Worm (Caenorhabditis elegans): ENCODE measurements around the gene ttm-1.

The ttm-1 gene

DNA sequence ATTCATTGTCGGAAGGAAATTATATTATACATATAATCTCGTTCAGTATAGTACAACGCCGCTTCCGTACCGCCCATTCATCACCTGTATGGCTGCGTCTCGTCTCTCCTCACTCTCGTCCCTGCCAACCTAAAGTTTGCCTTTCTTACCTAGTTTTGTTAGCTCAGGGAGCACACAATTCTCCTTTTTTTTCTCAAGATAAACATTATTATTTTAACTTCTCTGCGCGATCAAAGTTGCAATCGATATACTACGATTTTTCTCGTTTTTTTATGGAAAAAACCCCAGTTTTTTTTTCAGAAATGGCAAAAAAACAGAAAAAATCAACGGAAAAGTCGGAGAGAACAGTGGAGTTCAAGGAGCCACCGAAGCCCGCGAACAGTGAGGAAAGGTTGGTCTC lies 32.4 kb downstream of the ttm-1 start, which contains the start of gene epg-3:
Gene epg-3 (plus strand): TSS at position 301 of the 400 bp plus-strand sequence.
- TF ChIP-seq snpc-3.4 (tag; optimal IDR thresholded peaks at IDR 0.05) = no peak
- TF ChIP-seq F10E7.11 (tag; optimal IDR thresholded peaks at IDR 0.05) = no peak
- no peak for TF ChIP-seq rpc-1 (optimal IDR thresholded peaks at IDR 0.05)
- no peak for TF ChIP-seq rpc-1 (tag; optimal IDR thresholded peaks at IDR 0.05)

DNA sequence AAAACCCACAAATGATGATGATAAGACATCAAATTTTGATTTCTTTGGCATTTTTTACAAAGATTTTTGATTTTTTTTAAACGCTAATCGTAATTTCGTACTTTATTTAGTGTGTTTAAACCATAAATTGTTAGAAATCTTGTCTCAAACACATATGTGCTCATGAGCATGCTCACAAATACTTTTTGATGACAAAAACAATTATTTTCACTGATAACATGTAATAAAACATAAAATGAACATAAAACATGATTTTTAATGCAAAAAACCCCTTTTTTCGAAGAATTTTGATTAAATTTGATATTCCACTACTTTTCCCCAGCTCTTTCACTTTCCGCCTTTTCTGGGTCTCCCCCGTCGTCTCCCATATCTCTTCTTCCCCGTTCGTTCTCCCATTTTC lies 34.0 kb downstream of the ttm-1 start:
- TF ChIP-seq somi-1 (GFP tag; optimal IDR thresholded peaks at IDR 0.05) (no peak), ccch-3 (GFP tag; optimal IDR thresholded peaks at IDR 0.05) (no peak), bed-2 (GFP tag; IDR thresholded peaks at IDR 0.05) (no peak), T07F8.4 (tag; optimal IDR thresholded peaks at IDR 0.05) (no peak), lin-54 (GFP tag; optimal IDR thresholded peaks at IDR 0.05) (no peak), B0336.3 (GFP tag; IDR thresholded peaks at IDR 0.05) (no peak), mes-4 (tag; optimal IDR thresholded peaks at IDR 0.05) (no peak), lsy-27 (tag; optimal IDR thresholded peaks at IDR 0.05; ENCODE audit: borderline replicate concordance, insufficient read depth) (no peak), K12H6.12 (tag; optimal IDR thresholded peaks at IDR 0.05) (no peak), pbrm-1 (GFP tag; IDR thresholded peaks at IDR 0.05) (no peak), tlf-1 (GFP tag; optimal IDR thresholded peaks at IDR 0.05) (no peak), cebp-1 (GFP tag; IDR thresholded peaks at IDR 0.05) (no peak), cebp-1 (tag; optimal IDR thresholded peaks at IDR 0.05) (no peak), hlh-26 (GFP tag; conservative IDR thresholded peaks at IDR 0.05) (no peak), egrh-3 (GFP tag; IDR thresholded peaks at IDR 0.05) (no peak), pha-4 (tag; optimal IDR thresholded peaks at IDR 0.05) (no peak), T26A5.8 (tag; optimal IDR thresholded peaks at IDR 0.05) (no peak)

DNA sequence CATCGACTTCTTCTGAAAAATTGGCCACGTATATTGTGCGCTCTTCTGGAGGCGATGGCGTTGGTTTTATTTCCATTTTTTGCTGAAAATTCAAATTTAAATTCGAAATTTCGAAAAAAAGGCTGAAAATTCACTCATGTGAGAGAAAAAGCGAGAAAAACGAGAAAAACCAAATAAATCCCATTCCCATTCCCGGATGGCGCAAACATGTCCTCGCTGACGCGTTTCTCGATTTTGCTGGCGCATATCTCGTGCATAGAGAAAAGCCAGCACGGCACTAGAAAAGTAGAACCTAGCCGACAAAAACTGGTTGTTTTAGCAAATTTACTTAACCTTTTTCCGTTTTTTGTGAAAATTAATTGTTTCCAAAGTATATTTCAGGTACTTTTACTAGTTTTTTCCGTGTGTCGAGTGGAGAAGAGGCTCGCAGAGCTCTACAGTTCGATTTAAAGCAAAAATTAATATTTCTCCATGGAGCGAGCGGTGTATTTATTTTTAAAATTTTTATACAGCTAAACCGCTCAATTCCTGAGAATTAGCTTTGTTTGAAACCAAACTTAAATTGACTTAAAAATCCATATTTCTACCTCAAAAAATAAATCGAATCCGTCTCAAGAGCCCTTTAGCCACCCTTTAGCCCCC lies 34.9 kb downstream of the ttm-1 start, which contains the start of gene rbm-7:
Gene rbm-7 (minus strand): TSS at position 82 of the 642 bp plus-strand sequence.
- TF ChIP-seq ztf-3 (GFP tag; optimal IDR thresholded peaks at IDR 0.05) (no peak), nfyb-1 (GFP tag; IDR thresholded peaks at IDR 0.05) (peak; percentile 49; the same call in 1 of the 2 replicates), ztf-25 (GFP tag; IDR thresholded peaks at IDR 0.05) (no peak), ceh-100 (GFP tag; IDR thresholded peaks at IDR 0.05) (peak; percentile 44; the same call in 1 of the 2 replicates), tlf-1 (GFP tag; optimal IDR thresholded peaks at IDR 0.05) (peak; percentile 37), B0336.3 (GFP tag; IDR thresholded peaks at IDR 0.05) (no peak), egl-44 (GFP tag; IDR thresholded peaks at IDR 0.05) (no peak), gei-17 (GFP tag; optimal IDR thresholded peaks at IDR 0.05) (no peak), F33H1.4 (GFP tag; IDR thresholded peaks at IDR 0.05) (peak; percentile 51; the same call in 1 of the 2 replicates), hsf-1 (GFP tag; IDR thresholded peaks at IDR 0.05) (0 out of 2 replicates have a peak, but pooled peaks have one; percentile 21), ekl-4 (GFP tag; IDR thresholded peaks at IDR 0.05) (no peak), rpc-1 (optimal IDR thresholded peaks at IDR 0.05) (no peak), rpc-1 (tag; optimal IDR thresholded peaks at IDR 0.05) (no peak), T26A5.8 (tag; optimal IDR thresholded peaks at IDR 0.05) (no peak), egrh-3 (GFP tag; IDR thresholded peaks at IDR 0.05) (no peak), hmg-20 (GFP tag; IDR thresholded peaks at IDR 0.05) (no peak), ztf-26 (tag; optimal IDR thresholded peaks at IDR 0.05) (peak; percentile 68), nhr-90 (tag; optimal IDR thresholded peaks at IDR 0.05) (no peak), hlh-26 (GFP tag; conservative IDR thresholded peaks at IDR 0.05) (no peak), ets-4 (GFP tag; optimal IDR thresholded peaks at IDR 0.05) (no peak), chd-7 (tag; optimal IDR thresholded peaks at IDR 0.05) (no peak), B0019.2 (GFP tag; conservative IDR thresholded peaks at IDR 0.05) (no peak), lsy-27 (tag; optimal IDR thresholded peaks at IDR 0.05; ENCODE audit: borderline replicate concordance, insufficient read depth) (no peak), bed-1 (GFP tag; IDR thresholded peaks at IDR 0.05) (no peak), dox-1 (GFP tag; IDR thresholded peaks at IDR 0.05) (peak; percentile 73), ceh-79 (tag; optimal IDR thresholded peaks at IDR 0.05) (no peak), K12H6.12 (tag; optimal IDR thresholded peaks at IDR 0.05) (peak; percentile 32), somi-1 (GFP tag; optimal IDR thresholded peaks at IDR 0.05) (no peak), atf-7 (tag; optimal IDR thresholded peaks at IDR 0.05) (no peak), pbrm-1 (GFP tag; IDR thresholded peaks at IDR 0.05) (peak; percentile 74; the same call in 1 of the 2 replicates), Y56A3A.18 (GFP tag; IDR thresholded peaks at IDR 0.05) (no peak), ZK185.1 (tag; optimal IDR thresholded peaks at IDR 0.05; ENCODE audit: poor library complexity, severe bottlenecking) (peak; percentile 29), tbx-9 (tag; optimal IDR thresholded peaks at IDR 0.05; ENCODE audit: borderline replicate concordance) (no peak), madf-3 (GFP tag; IDR thresholded peaks at IDR 0.05) (0 out of 2 replicates have a peak, but pooled peaks have one; percentile 8)

All from whole organism, young adult.